Worm (Caenorhabditis elegans) whole organism, L4/young adult: ENCODE measurements around the gene dpy-30.

Source experiments
- W03F9.2 ChIP-seq: fragments of 150-350 bp; optimal IDR thresholded peaks from 2 replicates; lab custom pipeline; 2014; ENCODE audit warnings: missing biosample characterization, missing genetic modification characterization
- dao-5 ChIP-seq: sonication (generic microtip); optimal IDR thresholded peaks from 2 replicates; lab custom pipeline; 2016; ENCODE audit warnings: missing genotype, missing genetic modification characterization, moderate library complexity, missing compliant biosample characterization
- him-1 ChIP-seq: sonication (generic microtip); optimal IDR thresholded peaks from 2 replicates; lab custom pipeline; 2016; ENCODE audit warnings: missing genotype, missing genetic modification reagents, missing genetic modification characterization, missing compliant biosample characterization

dpy-30 gene

ce11 chrV:12190943-12191569 lies at the start of gene dpy-30:
TSS of gene dpy-30 (plus strand) at chrV:12191519.
- no peak for TF ChIP-seq dao-5 (tag; lab: Kevin White, UChicago)
- TF ChIP-seq W03F9.2, result peak; percentile 56

ce11 chrV:12150607-12151006 lies 40.7 kb upstream of the dpy-30 start, which contains the start of gene che-11:
TSS of gene che-11 (minus strand) at chrV:12150707.
- TF ChIP-seq dao-5 (tag; lab: Kevin White, UChicago) (no peak), him-1 (no peak), W03F9.2 (no peak)

- TF ChIP-seq W03F9.2 (no peak), dao-5 (tag; lab: Kevin White, UChicago) (no peak), him-1 (no peak)
Observed at ce11 chrV:12152857-12153256, 38.5 kb upstream of the dpy-30 start, which contains the start of gene C27A7.8. TSS of gene C27A7.8 (plus strand) at chrV:12153157.

- no peak for TF ChIP-seq him-1
- TF ChIP-seq dao-5 (tag; lab: Kevin White, UChicago), result no peak
- no peak for TF ChIP-seq W03F9.2
Observed at ce11 chrV:12153784-12154183, 37.5 kb upstream of the dpy-30 start.

- TF ChIP-seq dao-5 (tag; lab: Kevin White, UChicago) (no peak), him-1 (no peak), W03F9.2 (no peak)
Observed at ce11 chrV:12154554-12154953, 36.8 kb upstream of the dpy-30 start, which contains the start of gene C27A7.9. TSS of gene C27A7.9 (minus strand) at chrV:12154654.

ce11 chrV:12158377-12158776 lies 32.9 kb upstream of the dpy-30 start:
- TF ChIP-seq W03F9.2 (no peak), him-1 (no peak), dao-5 (tag; lab: Kevin White, UChicago) (no peak)

- TF ChIP-seq him-1, result no peak
- no peak for TF ChIP-seq dao-5 (tag; lab: Kevin White, UChicago)
- no peak for TF ChIP-seq W03F9.2
Observed at ce11 chrV:12159975-12160374, 31.3 kb upstream of the dpy-30 start.

ce11 chrV:12161157-12161556 lies 30.2 kb upstream of the dpy-30 start:
- TF ChIP-seq W03F9.2 (no peak), dao-5 (tag; lab: Kevin White, UChicago) (no peak), him-1 (no peak)

ce11 chrV:12162220-12162619 lies 29.1 kb upstream of the dpy-30 start, which contains the start of gene C27A7.5:
TSS of gene C27A7.5 (minus strand) at chrV:12162320.
- TF ChIP-seq dao-5 (tag; lab: Kevin White, UChicago), result no peak
- no peak for TF ChIP-seq W03F9.2

ce11 chrV:12162906-12163305 lies 28.4 kb upstream of the dpy-30 start, which contains the start of gene srj-4:
TSS of gene srj-4 (plus strand) at chrV:12163206.
- TF ChIP-seq him-1 (no peak), dao-5 (tag; lab: Kevin White, UChicago) (no peak), W03F9.2 (no peak)

- no peak for TF ChIP-seq him-1
- TF ChIP-seq W03F9.2, result no peak
- no peak for TF ChIP-seq dao-5 (tag; lab: Kevin White, UChicago)
Observed at ce11 chrV:12167031-12167430, 24.3 kb upstream of the dpy-30 start.

- TF ChIP-seq him-1, result no peak
- no peak for TF ChIP-seq dao-5 (tag; lab: Kevin White, UChicago)
- TF ChIP-seq W03F9.2, result no peak
Observed at ce11 chrV:12167653-12168052, 23.7 kb upstream of the dpy-30 start, which contains the start of gene col-37. TSS of gene col-37 (minus strand) at chrV:12167753.

- TF ChIP-seq dao-5 (tag; lab: Kevin White, UChicago), result no peak
- TF ChIP-seq him-1, result no peak
- no peak for TF ChIP-seq W03F9.2
Observed at ce11 chrV:12170114-12170513, 21.2 kb upstream of the dpy-30 start, which contains the start of gene ZK863.1. TSS of gene ZK863.1 (minus strand) at chrV:12170214.

ce11 chrV:12179338-12179737 lies 12.0 kb upstream of the dpy-30 start, which contains the start of gene clec-224:
TSS of gene clec-224 (minus strand) at chrV:12179438.
- TF ChIP-seq him-1 (no peak), dao-5 (tag; lab: Kevin White, UChicago) (no peak), W03F9.2 (no peak)

ce11 chrV:12181310-12181709 lies 10.0 kb upstream of the dpy-30 start, which contains the start of gene elpc-3:
TSS of gene elpc-3 (minus strand) at chrV:12181410.
- TF ChIP-seq W03F9.2 (no peak), him-1 (no peak), dao-5 (tag; lab: Kevin White, UChicago) (no peak)
